Worm (Caenorhabditis elegans): ENCODE results near the gene cpt-2.

ce11 chrIV:11174772-11175171 lies 4.7 kb upstream of the cpt-2 start:
- TF ChIP-seq hlh-30 (tag; optimal IDR thresholded peaks at IDR 0.05; ENCODE audit: insufficient read depth) (no peak), ceh-9 (tag; optimal IDR thresholded peaks at IDR 0.05) (no peak), nhr-11 (tag; optimal IDR thresholded peaks at IDR 0.05) (no peak), fkh-6 (tag; optimal IDR thresholded peaks at IDR 0.05) (no peak), pag-3 (tag; optimal IDR thresholded peaks at IDR 0.05; ENCODE audit: borderline replicate concordance) (no peak), ceh-14 (tag; optimal IDR thresholded peaks at IDR 0.05) (no peak), pqm-1 (tag; optimal IDR thresholded peaks at IDR 0.05) (no peak), gmeb-2 (tag; optimal IDR thresholded peaks at IDR 0.05) (no peak), tbx-2 (tag; optimal IDR thresholded peaks at IDR 0.05) (no peak), tbx-7 (tag; optimal IDR thresholded peaks at IDR 0.05) (no peak), ceh-30 (tag; optimal IDR thresholded peaks at IDR 0.05) (no peak), fkh-10 (GFP tag; optimal IDR thresholded peaks at IDR 0.05) (no peak)
